Worm (Caenorhabditis elegans) whole organism, L3 larva: Measurements from ENCODE around the gene flp-2.

Source experiments
- aly-2 ChIP-seq: fragments of 150-350 bp; optimal IDR thresholded peaks from 2 replicates; lab custom pipeline; 2014; ENCODE audit warnings: missing biosample characterization, missing genetic modification characterization
- ceh-16 ChIP-seq: sonication (generic microtip); optimal IDR thresholded peaks from 2 replicates; lab custom pipeline; 2017; ENCODE audit warnings: missing biosample characterization, missing genetic modification characterization
- ceh-28 ChIP-seq: fragments of 150-350 bp; optimal IDR thresholded peaks from 2 replicates; lab custom pipeline; 2014; ENCODE audit warnings: missing biosample characterization, missing genetic modification reagents, missing genetic modification characterization
- ceh-82 ChIP-seq: fragments of 150-350 bp; optimal IDR thresholded peaks from 2 replicates; lab custom pipeline; 2014; ENCODE audit warnings: missing biosample characterization, missing genetic modification characterization
- ceh-9 ChIP-seq: sonication (generic microtip); optimal IDR thresholded peaks from 2 replicates; lab custom pipeline; 2018; ENCODE audit warnings: missing biosample characterization, missing genetic modification characterization
- daf-12 ChIP-seq: fragments of 150-350 bp; optimal IDR thresholded peaks from 2 replicates; lab custom pipeline; 2014; ENCODE audit warnings: missing biosample characterization, missing genetic modification reagents, missing genetic modification characterization
- egl-27 ChIP-seq: sonication (generic microtip); optimal IDR thresholded peaks from 4 replicates; lab custom pipeline; 2017; ENCODE audit warnings: missing biosample characterization, missing genetic modification reagents, missing genetic modification characterization
- egl-5 ChIP-seq: fragments of 150-350 bp; optimal IDR thresholded peaks from 2 replicates; lab custom pipeline; 2017; ENCODE audit warnings: missing biosample characterization, missing genetic modification reagents, missing genetic modification characterization, inconsistent platforms
- elt-2 ChIP-seq: sonication (generic microtip); optimal IDR thresholded peaks from 2 replicates; lab custom pipeline; 2016; ENCODE audit warnings: missing genetic modification reagents, mild to moderate bottlenecking, missing genetic modification characterization, missing compliant biosample characterization
- elt-3 ChIP-seq, 3 experiments: fragments of 150-350 bp in 1 of 3; sonication (generic microtip) in 2 of 3; optimal IDR thresholded peaks; 2 replicates in 2 of 3; 4 replicates in 1 of 3; lab custom pipeline; 2014 to 2017; ENCODE audit warnings: missing biosample characterization in 3 of 3, missing genetic modification characterization in 3 of 3
- eor-1 ChIP-seq, 2 experiments: fragments of 150-350 bp; optimal IDR thresholded peaks; 2 replicates each; lab custom pipeline; 2014 to 2018; ENCODE audit warnings: missing biosample characterization in 2 of 2, missing genetic modification characterization in 2 of 2
- fkh-10 ChIP-seq: sonication (generic microtip); optimal IDR thresholded peaks from 2 replicates; lab custom pipeline; 2017; ENCODE audit warnings: missing biosample characterization, missing genetic modification reagents, missing genetic modification characterization
- fos-1 ChIP-seq: fragments of 150-350 bp; optimal IDR thresholded peaks from 2 replicates; lab custom pipeline; 2014; ENCODE audit warnings: missing biosample characterization, missing genetic modification characterization
- jun-1 ChIP-seq: fragments of 150-350 bp; optimal IDR thresholded peaks from 2 replicates; lab custom pipeline; 2014; ENCODE audit warnings: missing biosample characterization, missing genetic modification reagents, missing genetic modification characterization
- lin-15B ChIP-seq: fragments of 150-350 bp; optimal IDR thresholded peaks from 2 replicates; lab custom pipeline; 2014; ENCODE audit warnings: missing biosample characterization, missing genetic modification characterization
- mdl-1 ChIP-seq: fragments of 150-350 bp; optimal IDR thresholded peaks from 2 replicates; lab custom pipeline; 2014; ENCODE audit warnings: missing biosample characterization, missing genetic modification characterization
- mml-1 ChIP-seq: fragments of 150-350 bp; sonication (generic microtip); optimal IDR thresholded peaks from 3 replicates; lab custom pipeline; 2014; ENCODE audit warnings: missing biosample characterization, missing genetic modification characterization
- nfya-1 ChIP-seq: sonication (generic microtip); optimal IDR thresholded peaks from 2 replicates; lab custom pipeline; 2017; ENCODE audit warnings: missing genetic modification characterization, mild to moderate bottlenecking, missing compliant biosample characterization, antibody characterized with exemption, moderate library complexity; ENCODE audit not compliant: insufficient read depth
- nhr-11 ChIP-seq: fragments of 150-350 bp; optimal IDR thresholded peaks from 2 replicates; lab custom pipeline; 2014; ENCODE audit warnings: missing biosample characterization, missing genetic modification characterization
- nhr-23 ChIP-seq: fragments of 150-350 bp; optimal IDR thresholded peaks from 2 replicates; lab custom pipeline; 2014; ENCODE audit warnings: missing biosample characterization, missing genetic modification reagents, missing genetic modification characterization
- nhr-237 ChIP-seq: fragments of 150-350 bp; optimal IDR thresholded peaks from 2 replicates; lab custom pipeline; 2014; ENCODE audit warnings: missing biosample characterization, missing genetic modification characterization
- nhr-25 ChIP-seq: sonication (generic microtip); optimal IDR thresholded peaks from 2 replicates; lab custom pipeline; 2017; ENCODE audit warnings: missing biosample characterization, missing genetic modification characterization
- nhr-28 ChIP-seq: fragments of 150-350 bp; optimal IDR thresholded peaks from 2 replicates; lab custom pipeline; 2014; ENCODE audit warnings: missing biosample characterization, missing genetic modification characterization
- nhr-43 ChIP-seq: sonication (generic microtip); optimal IDR thresholded peaks from 2 replicates; lab custom pipeline; 2016; ENCODE audit warnings: mild to moderate bottlenecking, missing genetic modification characterization, missing compliant biosample characterization; ENCODE audit not compliant: poor library complexity, severe bottlenecking
- nhr-67 ChIP-seq: fragments of 150-350 bp; optimal IDR thresholded peaks from 2 replicates; lab custom pipeline; 2014; ENCODE audit warnings: missing biosample characterization, missing genetic modification characterization
- nhr-76 ChIP-seq: fragments of 150-350 bp; sonication (generic microtip); optimal IDR thresholded peaks from 5 replicates; lab custom pipeline; 2014; ENCODE audit warnings: missing biosample characterization, missing genetic modification characterization
- nhr-77 ChIP-seq: fragments of 150-350 bp; optimal IDR thresholded peaks from 2 replicates; lab custom pipeline; 2014; ENCODE audit warnings: missing biosample characterization, missing genetic modification characterization
- pha-4 ChIP-seq: fragments of 150-350 bp; optimal IDR thresholded peaks from 2 replicates; lab custom pipeline; 2014; ENCODE audit warnings: missing biosample characterization, missing genetic modification reagents, missing genetic modification characterization
- pqm-1 ChIP-seq: fragments of 150-350 bp; optimal IDR thresholded peaks from 2 replicates; lab custom pipeline; 2017; ENCODE audit warnings: missing biosample characterization, missing genetic modification characterization, inconsistent platforms
- skn-1 ChIP-seq: fragments of 150-350 bp; optimal IDR thresholded peaks from 2 replicates; lab custom pipeline; 2014; ENCODE audit warnings: missing biosample characterization, missing genetic modification characterization
- unc-39 ChIP-seq: sonication (generic microtip); optimal IDR thresholded peaks from 4 replicates; lab custom pipeline; 2017; ENCODE audit warnings: missing biosample characterization, missing genetic modification characterization
- unc-62 ChIP-seq: fragments of 150-350 bp; sonication (generic microtip); optimal IDR thresholded peaks from 4 replicates; lab custom pipeline; 2014; ENCODE audit warnings: missing biosample characterization, missing genetic modification reagents, missing genetic modification characterization
- ztf-11 ChIP-seq: fragments of 150-350 bp; optimal IDR thresholded peaks from 2 replicates; lab custom pipeline; 2014; ENCODE audit warnings: missing biosample characterization, missing genetic modification characterization
- ztf-4 ChIP-seq: fragments of 150-350 bp; optimal IDR thresholded peaks from 2 replicates; lab custom pipeline; 2014; ENCODE audit warnings: missing biosample characterization, missing genetic modification characterization

Gene flp-2

ce11 chrX:10124338-10124737, 29.3 kb upstream of the flp-2 start:
- TF ChIP-seq skn-1 (tag; lab: Kevin White, UChicago) (no peak), nhr-43 (tag; lab: Kevin White, UChicago) (peak; percentile 27), elt-2 (tag; lab: Kevin White, UChicago) (no peak)
- TF ChIP-seq, all 47 proteins: peak for 1

DNA sequence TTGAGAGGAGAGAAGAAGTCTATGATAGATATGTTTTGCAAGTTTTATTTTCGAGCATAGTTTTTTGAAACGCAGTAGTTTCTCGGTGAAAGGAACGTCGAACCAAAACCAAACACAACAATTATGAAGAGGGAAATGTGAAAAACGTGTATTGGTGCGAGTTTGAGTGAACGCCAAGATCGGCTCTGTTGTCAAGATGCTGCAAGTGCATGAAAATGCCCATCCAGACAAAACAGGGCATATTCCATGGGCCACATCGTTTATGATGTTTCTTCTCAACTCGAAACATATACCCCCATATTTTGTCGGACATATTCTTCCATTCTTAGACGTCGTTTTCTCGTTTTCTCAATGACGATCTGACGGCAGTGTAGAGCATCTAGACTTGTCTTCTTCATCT, 28.0 kb upstream of the flp-2 start:
- TF ChIP-seq unc-62 (GFP tag; lab: Kevin White, UChicago), result no peak
- TF ChIP-seq ztf-4 (tag; lab: Kevin White, UChicago), result no peak
- no peak for TF ChIP-seq egl-5 (tag; lab: Kevin White, UChicago)
- no peak for TF ChIP-seq daf-12 (tag; lab: Kevin White, UChicago)
- no peak for TF ChIP-seq nhr-28 (tag; lab: Kevin White, UChicago)
- TF ChIP-seq nhr-11, result no peak
- no peak for TF ChIP-seq mdl-1 (tag; lab: Kevin White, UChicago)
- TF ChIP-seq aly-2 (tag; lab: Kevin White, UChicago), result no peak
- TF ChIP-seq ceh-16 (tag; lab: Kevin White, UChicago), result no peak

ce11 chrX:10113677-10114076, 18.6 kb upstream of the flp-2 start:
- TF ChIP-seq nhr-237 (tag; lab: Kevin White, UChicago), result no peak
- TF ChIP-seq unc-39 (tag; lab: Kevin White, UChicago), result no peak
- no peak for TF ChIP-seq pha-4 (tag; lab: Kevin White, UChicago)
- TF ChIP-seq nhr-76 (tag; lab: Kevin White, UChicago), result no peak
- no peak for TF ChIP-seq fos-1
- TF ChIP-seq fkh-10 (GFP tag; lab: Kevin White, UChicago), result no peak
- no peak for TF ChIP-seq aly-2 (tag; lab: Kevin White, UChicago)

ce11 chrX:10092864-10093263, 2.2 kb downstream of the flp-2 start, which contains the start of gene flp-3:
Gene flp-3 (minus strand): TSS chrX:10092964.
- TF ChIP-seq pqm-1 (tag; lab: Kevin White, UChicago) (no peak), egl-27 (no peak), unc-39 (tag; lab: Kevin White, UChicago) (no peak), lin-15B (tag; lab: Kevin White, UChicago) (no peak), nhr-11 (no peak)

- no peak for TF ChIP-seq nhr-77 (tag; lab: Kevin White, UChicago)
- TF ChIP-seq, all 47 proteins: peak for 0
These were observed 7.2 kb downstream of the flp-2 start, which contains the start of gene flp-28 for ce11 chrX:10087866-10088265. Gene flp-28 (minus strand): TSS chrX:10087966.

DNA sequence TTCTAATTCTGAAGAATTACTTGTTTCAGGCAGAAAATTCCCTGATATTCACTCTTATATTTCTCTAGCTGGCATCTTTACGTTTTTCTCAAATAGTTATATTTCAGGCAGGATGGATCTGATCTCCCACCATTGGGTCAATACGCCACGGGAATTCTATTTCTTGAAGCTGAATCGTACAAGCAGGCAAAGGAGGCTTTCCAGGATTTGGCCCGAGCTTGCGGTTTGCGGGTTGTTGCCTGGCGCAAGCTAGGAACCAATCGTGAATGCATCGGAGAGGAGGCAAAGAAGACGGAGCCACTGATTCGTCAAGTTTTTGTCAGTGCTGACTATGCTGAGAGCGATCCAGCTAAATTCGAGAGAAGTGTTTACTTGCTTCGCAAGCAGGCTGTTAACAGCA, 10.0 kb downstream of the flp-2 start:
- TF ChIP-seq jun-1 (tag; lab: Kevin White, UChicago), result no peak
- no peak for TF ChIP-seq unc-39 (tag; lab: Kevin White, UChicago)
- no peak for TF ChIP-seq ceh-82 (tag; lab: Kevin White, UChicago)
- no peak for TF ChIP-seq daf-12 (tag; lab: Kevin White, UChicago)
- no peak for TF ChIP-seq elt-2 (tag; lab: Kevin White, UChicago)
- TF ChIP-seq nhr-67, result no peak
- TF ChIP-seq nfya-1 (tag; lab: Kevin White, UChicago), result no peak
- no peak for TF ChIP-seq ztf-4 (tag; lab: Kevin White, UChicago)
- no peak for TF ChIP-seq ceh-9
- TF ChIP-seq egl-27, result no peak
- TF ChIP-seq mml-1 (tag; lab: Kevin White, UChicago), result no peak
- no peak for TF ChIP-seq eor-1 (tag; optimal IDR thresholded peaks at IDR 0.05; lab: Kevin White, UChicago)
- TF ChIP-seq unc-62 (GFP tag; lab: Kevin White, UChicago), result no peak
- TF ChIP-seq nhr-76 (tag; lab: Kevin White, UChicago), result no peak

DNA sequence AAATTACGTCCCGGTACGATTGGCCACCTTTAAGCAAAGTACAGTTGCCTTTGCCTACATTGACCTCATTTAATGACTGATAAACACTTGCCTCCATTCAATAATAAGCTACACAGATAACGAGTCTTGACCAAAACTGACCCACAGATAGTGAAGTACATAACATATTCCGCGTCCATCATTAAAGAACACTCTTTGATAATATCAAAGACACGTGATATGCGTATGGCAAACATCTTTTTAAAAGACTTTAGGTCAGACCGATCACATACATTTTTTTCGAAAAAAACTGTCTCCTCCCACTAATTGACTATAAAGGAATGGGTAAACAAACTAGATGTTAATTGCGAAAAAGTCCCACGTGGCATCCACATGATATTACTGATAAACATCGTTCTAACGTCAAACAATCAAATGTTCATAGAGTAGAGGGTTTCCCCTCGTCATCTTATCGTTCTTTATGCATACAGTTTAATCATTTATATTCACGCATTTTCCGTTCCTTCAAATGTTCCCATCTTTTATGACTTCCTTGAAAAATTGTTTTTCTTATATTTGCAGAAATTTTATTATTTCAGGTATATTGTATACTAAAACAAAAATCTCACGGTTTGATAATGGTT, 10.9 kb downstream of the flp-2 start, which contains the start of gene W07E11.1:
W07E11.1 (plus strand) TSS at position 573 of the 623 bp plus-strand sequence.
- no peak for TF ChIP-seq aly-2 (tag; lab: Kevin White, UChicago)
- TF ChIP-seq pqm-1 (tag; lab: Kevin White, UChicago), result peak; percentile 84
- TF ChIP-seq nhr-23 (tag; lab: Kevin White, UChicago), result peak; percentile 78
- TF ChIP-seq elt-2 (tag; lab: Kevin White, UChicago), result peak; percentile 97
- no peak for TF ChIP-seq ztf-11 (tag; lab: Kevin White, UChicago)
- TF ChIP-seq pha-4 (tag; lab: Kevin White, UChicago), result peak; percentile 4
- TF ChIP-seq jun-1 (tag; lab: Kevin White, UChicago), result peak; percentile 22
- TF ChIP-seq ceh-28 (tag; lab: Kevin White, UChicago), result peak; percentile 39
- TF ChIP-seq elt-3 (tag; optimal IDR thresholded peaks at IDR 0.05; lab: Kevin White, UChicago), result peak in 1 of 3 experiments; percentile 68
- TF ChIP-seq nhr-25 (tag; lab: Kevin White, UChicago), result peak; percentile 3
- peak; percentile 54 for TF ChIP-seq nhr-43 (tag; lab: Kevin White, UChicago)
- no peak for TF ChIP-seq nhr-237 (tag; lab: Kevin White, UChicago)
